Fruit fly (Drosophila melanogaster): ENCODE measurements around the gene GatC.

GatC gene

dm6 chr2L:13842078-13842477, 9.2 kb upstream of the GatC start:
- peak; percentile 40 to 74 for TF ChIP-seq CTCF (optimal IDR thresholded peaks at IDR 0.05)
- no peak for TF ChIP-seq CG8478 (optimal IDR thresholded peaks at IDR 0.05)

dm6 chr2L:13841508-13841907, 8.6 kb upstream of the GatC start, which contains the start of gene CG33307:
CG33307 (minus strand) TSS chr2L:13841520.
- TF ChIP-seq CTCF (optimal IDR thresholded peaks at IDR 0.05) (no peak), CG8478 (optimal IDR thresholded peaks at IDR 0.05) (no peak)

dm6 chr2L:13839744-13840151, 6.8 kb upstream of the GatC start:
- TF ChIP-seq CTCF (optimal IDR thresholded peaks at IDR 0.05) (no peak), CG8478 (optimal IDR thresholded peaks at IDR 0.05) (no peak)

dm6 chr2L:13838647-13839390, 5.9 kb upstream of the GatC start:
- TF ChIP-seq CG8478 (optimal IDR thresholded peaks at IDR 0.05) = no peak
- TF ChIP-seq CTCF (optimal IDR thresholded peaks at IDR 0.05) = no peak

- TF ChIP-seq CTCF (optimal IDR thresholded peaks at IDR 0.05) = no peak
- TF ChIP-seq CG8478 (optimal IDR thresholded peaks at IDR 0.05) = no peak
These were observed 4.7 kb upstream of the GatC start for dm6 chr2L:13837579-13837978.

- TF ChIP-seq CG8478 (optimal IDR thresholded peaks at IDR 0.05) (no peak), CTCF (optimal IDR thresholded peaks at IDR 0.05) (no peak)
These were observed 3.1 kb upstream of the GatC start for dm6 chr2L:13835959-13836358.

dm6 chr2L:13835002-13835910, 2.4 kb upstream of the GatC start, which contains the start of the genes mRpS23 and CenG1A:
mRpS23 (minus strand) TSS chr2L:13835072.
CenG1A (plus strand) TSS chr2L:13835564.
- TF ChIP-seq CG8478 (optimal IDR thresholded peaks at IDR 0.05) = no peak
- TF ChIP-seq CTCF (optimal IDR thresholded peaks at IDR 0.05) = no peak

- no peak for TF ChIP-seq CG8478 (optimal IDR thresholded peaks at IDR 0.05)
- peak in 1 of 2 experiments; percentile 8 for TF ChIP-seq CTCF (optimal IDR thresholded peaks at IDR 0.05)
These were observed 3.4 kb downstream of the GatC start, which contains the start of the genes Arpc1 and Orc5 for dm6 chr2L:13829540-13829939. Arpc1 (minus strand) TSS chr2L:13829741. Orc5 (plus strand) TSS chr2L:13829837.

- no peak for TF ChIP-seq CTCF (optimal IDR thresholded peaks at IDR 0.05)
These were observed 5.3 kb downstream of the GatC start, which contains the start of gene PolG1 for dm6 chr2L:13827557-13827956. PolG1 (minus strand) TSS chr2L:13827772.

dm6 chr2L:13820948-13821347, 12.0 kb downstream of the GatC start, which contains the start of gene b:
b (plus strand) TSS chr2L:13821248.
- TF ChIP-seq CTCF (optimal IDR thresholded peaks at IDR 0.05) (no peak), CG8478 (optimal IDR thresholded peaks at IDR 0.05) (no peak)

- TF ChIP-seq CG8478 (optimal IDR thresholded peaks at IDR 0.05) (no peak), CTCF (optimal IDR thresholded peaks at IDR 0.05) (no peak)
These were observed 12.7 kb downstream of the GatC start for dm6 chr2L:13820176-13820575.

- TF ChIP-seq CG8478 (optimal IDR thresholded peaks at IDR 0.05) = no peak
- no peak for TF ChIP-seq CTCF (optimal IDR thresholded peaks at IDR 0.05)
These were observed 19.2 kb downstream of the GatC start, which contains the start of gene Sos for dm6 chr2L:13813604-13814178. Sos (plus strand) TSS chr2L:13813816.

dm6 chr2L:13813156-13813555, 19.7 kb downstream of the GatC start, which contains the start of gene CG16888:
CG16888 (minus strand) TSS chr2L:13813256.
- TF ChIP-seq CG8478 (optimal IDR thresholded peaks at IDR 0.05) = no peak
- TF ChIP-seq CTCF (optimal IDR thresholded peaks at IDR 0.05) = no peak

dm6 chr2L:13811323-13811722, 21.6 kb downstream of the GatC start, which contains the start of the genes Adat1 and CG16865:
Adat1 (minus strand) TSS chr2L:13811474.
CG16865 (plus strand) TSS chr2L:13811522.
- TF ChIP-seq CTCF (optimal IDR thresholded peaks at IDR 0.05) = peak in 1 of 2 experiments; percentile 12
- TF ChIP-seq CG8478 (optimal IDR thresholded peaks at IDR 0.05) = no peak

- TF ChIP-seq CG8478 (optimal IDR thresholded peaks at IDR 0.05) (no peak), CTCF (optimal IDR thresholded peaks at IDR 0.05) (no peak)
These were observed 24.9 kb downstream of the GatC start for dm6 chr2L:13807959-13808358.
